Worm (Caenorhabditis elegans) whole organism, L1 larva: Measurements from ENCODE around the gene T22G5.3.

Experiments used
- C04F5.9 ChIP-seq: sonication (generic microtip); optimal IDR thresholded peaks from 2 replicates; lab custom pipeline; 2016; ENCODE audit warnings: missing genetic modification characterization, missing compliant biosample characterization
- C34B4.2 ChIP-seq: sonication (generic microtip); optimal IDR thresholded peaks from 2 replicates; lab custom pipeline; 2017; ENCODE audit warnings: mild to moderate bottlenecking, missing genetic modification characterization, missing compliant biosample characterization
- Y116A8C.19 ChIP-seq: sonication (generic microtip); optimal IDR thresholded peaks from 2 replicates; lab custom pipeline; 2016; ENCODE audit warnings: missing compliant biosample characterization, missing genetic modification characterization, borderline replicate concordance
- aha-1 ChIP-seq: fragments of 150-350 bp; optimal IDR thresholded peaks from 2 replicates; lab custom pipeline; 2014; ENCODE audit warnings: missing biosample characterization, missing genetic modification characterization
- alr-1 ChIP-seq: fragments of 200-800 bp; sonication (Bioruptor generic); optimal IDR thresholded peaks from 2 replicates; lab custom pipeline; 2018; ENCODE audit warnings: borderline replicate concordance, mild to moderate bottlenecking, missing genetic modification characterization, missing compliant biosample characterization
- blmp-1 ChIP-seq: fragments of 150-350 bp; optimal IDR thresholded peaks from 2 replicates; lab custom pipeline; 2014; ENCODE audit warnings: missing biosample characterization, missing genetic modification characterization
- ceh-63 ChIP-seq: fragments of 200-800 bp; sonication (Bioruptor generic); optimal IDR thresholded peaks from 2 replicates; lab custom pipeline; 2018; ENCODE audit warnings: mild to moderate bottlenecking, missing genetic modification characterization, missing compliant biosample characterization
- ceh-88 ChIP-seq: fragments of 200-800 bp; sonication (Bioruptor generic); IDR thresholded peaks from 2 replicates; pipeline ENCODE4 v1.3.6; 2022; ENCODE audit warnings: missing genetic modification characterization, missing compliant biosample characterization
- ces-1 ChIP-seq: fragments of 150-350 bp; optimal IDR thresholded peaks from 2 replicates; lab custom pipeline; 2014; ENCODE audit warnings: missing biosample characterization, missing genetic modification reagents, missing genetic modification characterization
- dpl-1 ChIP-seq, 3 experiments: fragments of 150-350 bp in 2 of 3; sonication (generic microtip) in 1 of 3; optimal IDR thresholded peaks; 2 replicates each; lab custom pipeline; 2014 to 2017; ENCODE audit warnings: missing biosample characterization in 3 of 3, missing genetic modification characterization in 3 of 3, missing genetic modification reagents in 3 of 3
- efl-1 ChIP-seq, 4 experiments: fragments of 150-350 bp; optimal IDR thresholded peaks in 3 of 4; peaks in 1 of 4; 1 replicate in 1 of 4; 2 replicates in 3 of 4; lab custom pipeline; 2014; ENCODE audit warnings: missing biosample characterization in 2 of 4, missing genetic modification characterization in 2 of 4, missing genetic modification reagents in 2 of 4
- efl-3 ChIP-seq: fragments of 200-800 bp; sonication (Bioruptor generic); optimal IDR thresholded peaks from 2 replicates; lab custom pipeline; 2018; ENCODE audit warnings: mild to moderate bottlenecking, missing genetic modification characterization, missing compliant biosample characterization
- egl-13 ChIP-seq: sonication (generic microtip); optimal IDR thresholded peaks from 2 replicates; lab custom pipeline; 2016; ENCODE audit warnings: missing genotype, missing genetic modification reagents, missing genetic modification characterization, missing compliant biosample characterization
- egl-27 ChIP-seq, 2 experiments: fragments of 150-350 bp in 1 of 2; sonication (generic microtip); optimal IDR thresholded peaks; 3 replicates each; lab custom pipeline; 2017 to 2018; ENCODE audit warnings: missing biosample characterization in 2 of 2, missing genetic modification characterization in 2 of 2, missing genetic modification reagents in 2 of 2
- elt-2 ChIP-seq: sonication (generic microtip); optimal IDR thresholded peaks from 2 replicates; lab custom pipeline; 2016; ENCODE audit warnings: missing genetic modification characterization, mild to moderate bottlenecking, inconsistent platforms, missing compliant biosample characterization, missing genetic modification reagents
- elt-3 ChIP-seq, 6 experiments: fragments of 150-350 bp in 1 of 6; sonication (generic microtip); optimal IDR thresholded peaks; 2 replicates each; lab custom pipeline; 2017 to 2018; ENCODE audit warnings: missing biosample characterization in 6 of 6, missing genetic modification characterization in 6 of 6, inconsistent platforms in 1 of 6
- hlh-17 ChIP-seq: fragments of 200-800 bp; sonication (Bioruptor generic); optimal IDR thresholded peaks from 2 replicates; lab custom pipeline; 2018; ENCODE audit warnings: missing genetic modification characterization, mild to moderate bottlenecking, missing compliant biosample characterization, moderate library complexity, borderline replicate concordance
- hpl-2 ChIP-seq: fragments of 150-350 bp; optimal IDR thresholded peaks from 2 replicates; lab custom pipeline; 2014; ENCODE audit warnings: missing biosample characterization, missing genetic modification reagents, missing genetic modification characterization
- jun-1 ChIP-seq: fragments of 150-350 bp; optimal IDR thresholded peaks from 2 replicates; lab custom pipeline; 2014; ENCODE audit warnings: missing biosample characterization, missing genetic modification reagents, missing genetic modification characterization
- lin-13 ChIP-seq: fragments of 150-350 bp; optimal IDR thresholded peaks from 2 replicates; lab custom pipeline; 2014; ENCODE audit warnings: missing biosample characterization, missing genetic modification reagents, missing genetic modification characterization
- lin-15B ChIP-seq: fragments of 150-350 bp; sonication (generic microtip); optimal IDR thresholded peaks from 3 replicates; lab custom pipeline; 2014; ENCODE audit warnings: missing biosample characterization, missing genetic modification characterization
- nhr-11 ChIP-seq: fragments of 150-350 bp; optimal IDR thresholded peaks from 2 replicates; lab custom pipeline; 2014; ENCODE audit warnings: missing biosample characterization, missing genetic modification characterization
- nhr-19 ChIP-seq: fragments of 200-800 bp; sonication (Bioruptor generic); conservative IDR thresholded peaks from 2 replicates; pipeline ENCODE4 v1.3.6; 2022; ENCODE audit warnings: missing genetic modification characterization, missing compliant biosample characterization
- nhr-84 ChIP-seq: sonication (generic microtip); optimal IDR thresholded peaks from 2 replicates; lab custom pipeline; 2017; ENCODE audit warnings: missing biosample characterization, missing genetic modification characterization
- nhr-85 ChIP-seq: sonication (generic microtip); peaks from one replicate; lab custom pipeline; 2016; ENCODE audit warnings: missing genetic modification characterization, inconsistent platforms, missing compliant biosample characterization
- pag-3 ChIP-seq: sonication (generic microtip); optimal IDR thresholded peaks from 2 replicates; lab custom pipeline; 2017; ENCODE audit warnings: missing genetic modification characterization, mild to moderate bottlenecking, missing compliant biosample characterization, antibody characterized with exemption, borderline replicate concordance; ENCODE audit not compliant: insufficient read depth
- snpc-4 ChIP-seq: fragments of 150-350 bp; optimal IDR thresholded peaks from 2 replicates; lab custom pipeline; 2014; ENCODE audit warnings: missing biosample characterization, missing genetic modification characterization
- sptf-1 ChIP-seq: fragments of 150-350 bp; optimal IDR thresholded peaks from 2 replicates; lab custom pipeline; 2014; ENCODE audit warnings: missing biosample characterization, missing genetic modification characterization
- swsn-7 ChIP-seq: sonication (generic microtip); optimal IDR thresholded peaks from 2 replicates; lab custom pipeline; 2016; ENCODE audit warnings: missing genetic modification characterization, missing compliant biosample characterization
- tbx-2 ChIP-seq: sonication (generic microtip); optimal IDR thresholded peaks from 2 replicates; lab custom pipeline; 2016; ENCODE audit warnings: missing genetic modification characterization, missing compliant biosample characterization
- tlp-1 ChIP-seq: fragments of 150-350 bp; optimal IDR thresholded peaks from 2 replicates; lab custom pipeline; 2014; ENCODE audit warnings: missing biosample characterization, missing genetic modification characterization
- unc-62 ChIP-seq: fragments of 150-350 bp; optimal IDR thresholded peaks from 2 replicates; lab custom pipeline; 2014; ENCODE audit warnings: missing biosample characterization, missing genetic modification reagents, missing genetic modification characterization
- unc-98 ChIP-seq: fragments of 200-800 bp; sonication (Bioruptor generic); IDR thresholded peaks from 2 replicates; pipeline ENCODE4 v1.3.6; 2022; ENCODE audit warnings: missing genetic modification characterization, missing compliant biosample characterization
- xbp-1 ChIP-seq: sonication (generic microtip); optimal IDR thresholded peaks from 2 replicates; lab custom pipeline; 2016; ENCODE audit warnings: missing genetic modification characterization, missing compliant biosample characterization
- zag-1 ChIP-seq: fragments of 150-350 bp; optimal IDR thresholded peaks from 2 replicates; lab custom pipeline; 2014; ENCODE audit warnings: missing biosample characterization, missing genetic modification characterization
- ztf-4 ChIP-seq: fragments of 150-350 bp; optimal IDR thresholded peaks from 2 replicates; lab custom pipeline; 2014; ENCODE audit warnings: missing biosample characterization, missing genetic modification characterization

T22G5.3 gene

DNA sequence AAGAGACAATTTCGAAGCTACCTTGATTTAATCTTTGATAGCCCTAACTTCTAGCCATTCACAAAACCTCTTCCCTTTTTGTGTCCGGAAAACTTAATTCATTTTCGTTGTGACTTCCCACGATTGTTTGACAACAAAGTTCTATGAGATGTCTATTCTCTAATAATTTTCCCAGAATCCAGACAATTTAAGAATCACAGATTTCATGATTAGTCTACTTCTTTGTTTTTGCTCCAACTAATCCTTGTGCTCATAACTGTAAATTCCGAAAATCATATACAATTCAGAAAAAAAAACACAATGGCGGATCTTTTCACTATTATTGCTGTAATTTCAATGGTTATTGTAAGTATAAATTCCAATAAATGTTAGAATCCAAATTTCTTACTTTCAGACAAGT is 18.2 kb upstream of the T22G5.3 start, which contains the start of gene srx-137:
Gene srx-137 (plus strand): TSS at position 301 of the 400 bp plus-strand sequence.
- no peak for TF ChIP-seq tbx-2 (tag; lab: Kevin White, UChicago)
- TF ChIP-seq efl-1 (optimal IDR thresholded peaks at IDR 0.05; lab: Kevin White, UChicago) = no peak
- TF ChIP-seq efl-1 (GFP tag; optimal IDR thresholded peaks at IDR 0.05 in 1 of 2; lab: Kevin White, UChicago) = no peak
- TF ChIP-seq efl-3 (GFP tag; lab: Kevin White, UChicago) = no peak
- TF ChIP-seq alr-1 (tag; lab: Kevin White, UChicago) = no peak
- TF ChIP-seq pag-3 (tag; lab: Kevin White, UChicago) = no peak
- no peak for TF ChIP-seq ztf-4 (tag; lab: Kevin White, UChicago)
- no peak for TF ChIP-seq sptf-1
- TF ChIP-seq hlh-17 (GFP tag; lab: Kevin White, UChicago) = no peak
- no peak for TF ChIP-seq jun-1 (tag; lab: Kevin White, UChicago)
- TF ChIP-seq ceh-63 (GFP tag; lab: Kevin White, UChicago) = no peak
- TF ChIP-seq, all 84 proteins: peak for 0

DNA sequence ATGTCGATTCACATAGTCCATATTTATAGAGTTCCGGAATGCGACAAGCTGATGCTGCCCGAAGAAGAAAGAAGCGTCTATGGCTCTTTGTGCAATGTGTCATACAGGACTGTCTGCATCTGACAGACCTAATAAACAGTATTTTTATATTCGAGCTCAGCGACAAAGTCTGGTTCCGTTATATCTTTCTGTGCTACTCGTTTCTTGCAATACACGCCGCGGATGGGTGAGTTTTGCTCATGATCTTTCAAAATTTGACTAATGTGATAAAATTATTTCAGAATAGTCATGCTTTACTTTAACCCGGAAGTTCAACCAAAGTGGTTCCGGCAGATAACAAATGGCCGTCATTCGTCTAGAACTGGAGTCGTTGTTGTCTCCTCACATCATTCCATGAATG is 17.0 kb upstream of the T22G5.3 start:
- TF ChIP-seq C04F5.9 (tag; lab: Kevin White, UChicago) (no peak), unc-98 (GFP tag; lab: Robert Waterston, UW) (no peak), tlp-1 (tag; lab: Kevin White, UChicago) (no peak), ztf-4 (tag; lab: Kevin White, UChicago) (no peak), ceh-63 (GFP tag; lab: Kevin White, UChicago) (no peak), Y116A8C.19 (tag; lab: Kevin White, UChicago) (no peak)
- TF ChIP-seq, all 84 proteins: peak for 0

DNA sequence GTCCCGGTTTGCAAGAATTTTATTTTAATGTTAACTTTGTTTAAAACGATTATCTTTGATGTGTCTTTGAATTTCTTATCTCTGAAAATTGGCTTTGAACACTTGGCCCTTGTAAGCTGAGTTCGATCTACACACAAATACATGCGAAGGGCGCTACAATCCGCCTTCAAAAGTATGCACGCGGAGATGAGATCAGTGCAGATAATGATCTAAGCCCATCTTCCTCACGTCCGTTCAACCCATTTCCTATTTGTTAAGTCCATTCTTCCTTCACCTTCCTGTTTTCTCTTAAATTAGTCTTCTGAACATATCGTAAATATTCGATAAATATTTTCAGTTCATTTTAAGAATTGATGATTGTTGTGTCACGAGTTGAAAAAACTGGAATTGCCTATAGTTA is 14.4 kb upstream of the T22G5.3 start, which contains the start of gene nhr-175:
Gene nhr-175 (plus strand): TSS at position 339 of the 400 bp plus-strand sequence.
- no peak for TF ChIP-seq snpc-4 (tag; lab: Kevin White, UChicago)
- TF ChIP-seq nhr-85 = peak; percentile 61

DNA sequence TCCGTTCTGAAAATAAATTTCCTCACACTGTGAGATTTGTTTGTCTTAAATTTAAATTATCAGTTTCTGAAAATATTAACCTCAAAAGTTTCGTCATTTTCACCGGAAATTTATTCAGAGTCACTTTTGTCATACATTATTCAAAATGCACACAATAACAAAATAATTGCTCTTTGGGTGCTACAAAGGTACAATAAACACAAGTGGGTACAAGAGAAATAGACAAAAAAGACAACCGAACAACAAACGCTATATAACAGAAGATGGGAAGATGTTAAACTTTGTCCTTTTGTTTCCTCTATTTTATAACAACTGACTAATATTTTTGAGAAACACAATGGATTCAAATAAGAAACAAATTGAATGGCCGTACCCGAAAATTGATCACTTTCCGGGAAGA is 11.2 kb upstream of the T22G5.3 start:
- TF ChIP-seq nhr-11 = peak; percentile 85
- no peak for TF ChIP-seq egl-13
- peak; percentile 14; the same call in 1 of the 2 replicates for TF ChIP-seq nhr-19
- no peak for TF ChIP-seq tlp-1 (tag; lab: Kevin White, UChicago)
- TF ChIP-seq, all 84 proteins: peak for 2

DNA sequence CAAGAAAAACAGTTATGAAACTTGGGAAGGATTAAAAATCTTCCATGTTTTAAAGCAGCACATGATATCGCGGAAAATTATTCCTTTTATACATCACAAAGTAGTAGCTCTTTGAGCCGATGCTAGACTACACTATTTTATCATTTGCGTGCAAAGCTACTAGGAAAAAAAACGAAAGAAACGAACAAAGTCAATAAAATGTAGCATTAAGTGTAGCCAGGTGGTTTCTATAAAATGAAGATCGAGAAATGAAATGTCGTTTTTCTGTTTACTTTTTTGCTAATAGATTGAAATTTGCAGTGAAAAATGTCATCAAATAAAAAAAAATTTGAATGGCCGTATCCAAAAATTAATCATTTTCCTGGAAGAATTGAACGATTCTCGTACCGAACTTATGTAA is 7.8 kb upstream of the T22G5.3 start, which contains the start of gene cpt-5:
Gene cpt-5 (plus strand): TSS at position 301 of the 400 bp plus-strand sequence.
- TF ChIP-seq ces-1 (GFP tag; lab: Kevin White, UChicago) (no peak), elt-3 (tag; optimal IDR thresholded peaks at IDR 0.05; lab: Kevin White, UChicago) (no peak), nhr-85 (no peak), ceh-88 (GFP tag; lab: Robert Waterston, UW) (no peak), egl-27 (tag; optimal IDR thresholded peaks at IDR 0.05; lab: Kevin White, UChicago) (no peak), hpl-2 (GFP tag; lab: Kevin White, UChicago) (no peak), zag-1 (tag; lab: Kevin White, UChicago) (no peak), lin-15B (tag; lab: Kevin White, UChicago) (no peak), jun-1 (tag; lab: Kevin White, UChicago) (no peak), C34B4.2 (no peak)

DNA sequence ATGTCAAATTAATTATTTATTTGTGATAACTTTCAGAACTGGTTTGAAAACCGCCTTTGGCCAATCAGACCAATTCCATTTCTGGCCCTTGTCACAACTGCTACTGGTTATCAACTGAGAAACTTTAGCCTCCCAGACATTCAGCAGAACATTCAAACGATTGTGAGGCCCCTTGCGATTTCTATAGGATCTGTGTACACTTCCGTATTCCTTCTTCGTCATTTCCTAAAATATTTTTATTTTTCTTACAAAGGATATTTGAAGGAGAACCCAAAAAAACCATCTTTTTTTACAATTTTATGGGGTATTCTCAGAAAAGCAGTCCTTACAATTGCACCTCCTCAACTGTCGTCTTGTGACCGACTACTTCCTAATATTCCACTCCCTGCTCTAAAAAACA is 7.4 kb upstream of the T22G5.3 start:
- TF ChIP-seq nhr-85 = peak; percentile 1
- no peak for TF ChIP-seq blmp-1
- TF ChIP-seq aha-1 = no peak

DNA sequence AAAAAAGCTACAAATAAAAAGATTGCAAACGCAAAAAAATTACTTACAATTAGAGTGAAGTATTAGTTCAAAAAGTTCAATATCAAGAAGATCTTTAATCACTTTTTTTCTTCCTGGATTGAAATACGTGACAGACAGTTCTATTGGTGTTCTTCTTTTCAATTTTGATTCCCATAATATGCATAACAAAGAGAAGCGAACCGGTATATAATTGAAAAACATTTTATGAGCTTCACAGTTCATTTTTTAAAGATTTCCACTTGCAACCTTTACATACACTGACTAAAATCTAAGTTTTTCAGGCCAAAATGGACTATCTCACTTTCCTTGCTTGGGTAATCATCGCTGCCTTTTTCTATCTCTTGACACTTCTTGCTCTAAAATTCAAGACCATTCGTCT is 4.2 kb upstream of the T22G5.3 start, which contains the start of gene T22G5.1:
Gene T22G5.1 (plus strand): TSS at position 301 of the 400 bp plus-strand sequence.
- TF ChIP-seq ceh-88 (GFP tag; lab: Robert Waterston, UW) (no peak), xbp-1 (no peak), dpl-1 (GFP tag; optimal IDR thresholded peaks at IDR 0.05; lab: Kevin White, UChicago) (no peak), C34B4.2 (no peak), alr-1 (tag; lab: Kevin White, UChicago) (no peak), swsn-7 (no peak), tlp-1 (tag; lab: Kevin White, UChicago) (no peak), egl-27 (tag; optimal IDR thresholded peaks at IDR 0.05; lab: Kevin White, UChicago) (no peak), nhr-84 (tag; lab: Kevin White, UChicago) (no peak), lin-13 (GFP tag; lab: Kevin White, UChicago) (no peak), elt-2 (tag; lab: Kevin White, UChicago) (no peak), unc-62 (GFP tag; lab: Kevin White, UChicago) (no peak), nhr-85 (no peak)
